Worm (Caenorhabditis elegans): ENCODE results near the gene F44G4.7.

F44G4.7 gene

DNA sequence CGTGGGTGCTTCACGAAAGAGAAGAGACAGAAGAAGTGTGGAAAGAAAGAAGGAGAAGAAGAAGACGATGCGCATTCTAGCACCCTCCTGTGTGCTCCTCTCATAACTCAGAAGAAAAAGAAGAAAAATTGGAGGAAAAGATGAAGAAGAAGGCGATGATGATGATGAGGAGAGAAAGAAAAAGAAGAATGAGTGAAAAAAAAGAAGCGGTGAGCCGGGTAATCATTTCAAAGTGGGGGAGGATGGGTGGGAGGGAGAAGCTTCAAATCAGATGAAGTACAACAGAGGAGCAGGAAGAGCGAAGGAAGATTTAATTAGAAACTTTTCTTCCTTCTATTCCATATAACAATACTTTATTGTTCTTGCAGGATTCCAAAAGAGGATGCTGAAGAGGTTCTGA lies 5.7 kb upstream of the F44G4.7 start:
- TF ChIP-seq lin-14 (GFP tag; optimal IDR thresholded peaks at IDR 0.05), result peak; percentile 74
- TF ChIP-seq ceh-82 (tag; optimal IDR thresholded peaks at IDR 0.05), result peak in 1 of 3 experiments; percentile 12
- TF ChIP-seq lir-3 (tag; optimal IDR thresholded peaks at IDR 0.05; ENCODE audit: poor library complexity), result no peak

DNA sequence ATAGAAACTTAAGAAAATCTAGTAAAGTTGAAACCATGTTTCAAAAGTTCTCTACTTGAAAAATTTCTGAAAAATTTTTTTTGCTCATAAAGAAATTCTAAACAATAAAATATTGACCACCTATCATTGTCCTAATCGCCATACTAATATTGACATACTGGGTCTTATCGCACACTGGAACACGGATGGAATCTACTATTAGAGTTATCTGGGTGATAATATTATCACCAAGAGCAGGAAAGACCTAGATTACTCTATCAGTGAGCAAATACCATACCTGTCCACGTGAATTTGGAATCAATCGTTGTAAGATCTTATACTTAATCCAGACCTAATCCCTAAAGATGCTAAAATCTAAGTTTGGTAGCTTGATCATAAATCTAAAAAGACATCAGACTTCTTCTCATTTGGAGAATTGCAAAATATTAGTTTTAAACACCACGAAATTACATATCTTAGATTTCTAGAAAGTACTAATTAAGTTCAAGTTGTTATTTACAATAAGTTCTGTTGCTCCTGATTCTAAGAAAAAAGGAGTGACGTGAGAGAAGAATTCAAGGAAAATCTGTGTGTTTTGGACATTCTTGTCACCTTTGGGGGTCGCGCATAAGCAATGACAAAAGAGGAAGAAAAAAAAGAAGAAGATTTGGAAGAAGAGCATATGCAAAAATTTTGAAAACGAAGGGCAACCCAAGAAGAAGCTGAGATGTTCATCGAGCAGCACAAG lies 5.2 kb upstream of the F44G4.7 start:
- TF ChIP-seq tlp-1 (tag; optimal IDR thresholded peaks at IDR 0.05) (peak; percentile 52), efl-1 (optimal IDR thresholded peaks at IDR 0.05) (no peak), efl-1 (GFP tag; optimal IDR thresholded peaks at IDR 0.05 in 1 of 2) (peak in 1 of 2 experiments; percentile 59), pqm-1 (tag; optimal IDR thresholded peaks at IDR 0.05) (peak; percentile 76), xbp-1 (tag; optimal IDR thresholded peaks at IDR 0.05) (no peak), nhr-71 (tag; optimal IDR thresholded peaks at IDR 0.05) (peak; percentile 84), fkh-4 (tag; optimal IDR thresholded peaks at IDR 0.05; ENCODE audit: borderline replicate concordance) (no peak), fkh-8 (tag; optimal IDR thresholded peaks at IDR 0.05) (peak; percentile 82), sox-4 (tag; optimal IDR thresholded peaks at IDR 0.05) (peak; percentile 35), blmp-1 (tag; optimal IDR thresholded peaks at IDR 0.05) (no peak), C04F5.9 (tag; optimal IDR thresholded peaks at IDR 0.05) (no peak), dsc-1 (tag; optimal IDR thresholded peaks at IDR 0.05) (peak; percentile 55), nhr-47 (tag; optimal IDR thresholded peaks at IDR 0.05) (peak; percentile 57), pax-3 (tag; optimal IDR thresholded peaks at IDR 0.05) (peak; percentile 67), elt-2 (tag; optimal IDR thresholded peaks at IDR 0.05) (peak; percentile 88)

DNA sequence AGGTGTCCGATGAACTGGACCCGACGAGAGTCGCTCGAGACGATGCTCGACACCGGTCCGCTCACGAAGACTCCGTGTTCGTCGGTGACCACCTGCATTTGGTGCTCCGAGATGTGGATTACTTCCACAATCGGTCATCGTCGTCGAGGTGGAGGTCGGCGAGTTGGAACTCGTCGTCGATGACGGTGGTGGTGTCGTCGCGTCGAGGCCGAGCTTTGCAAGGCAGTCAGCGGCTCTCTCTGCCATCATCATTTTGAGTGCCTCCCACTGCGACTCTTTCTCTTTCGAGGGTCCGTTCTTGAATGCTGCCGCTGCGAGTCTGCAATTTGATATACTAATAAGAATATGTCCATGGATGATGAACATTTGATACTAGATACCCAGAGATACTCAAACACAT lies 2.8 kb upstream of the F44G4.7 start:
- no peak for TF ChIP-seq lin-15B (tag; optimal IDR thresholded peaks at IDR 0.05)
- TF ChIP-seq hpl-2 (GFP tag; optimal IDR thresholded peaks at IDR 0.05), result no peak
- no peak for TF ChIP-seq fkh-10 (GFP tag; optimal IDR thresholded peaks at IDR 0.05)
- TF ChIP-seq aly-2 (tag; optimal IDR thresholded peaks at IDR 0.05), result no peak
- TF ChIP-seq aha-1 (tag; optimal IDR thresholded peaks at IDR 0.05), result no peak
- TF ChIP-seq egl-13 (tag; optimal IDR thresholded peaks at IDR 0.05), result no peak
- TF ChIP-seq zip-4 (GFP tag; optimal IDR thresholded peaks at IDR 0.05), result no peak
- no peak for TF ChIP-seq swsn-7 (tag; optimal IDR thresholded peaks at IDR 0.05)
- TF ChIP-seq C16A3.4 (tag; optimal IDR thresholded peaks at IDR 0.05), result no peak

DNA sequence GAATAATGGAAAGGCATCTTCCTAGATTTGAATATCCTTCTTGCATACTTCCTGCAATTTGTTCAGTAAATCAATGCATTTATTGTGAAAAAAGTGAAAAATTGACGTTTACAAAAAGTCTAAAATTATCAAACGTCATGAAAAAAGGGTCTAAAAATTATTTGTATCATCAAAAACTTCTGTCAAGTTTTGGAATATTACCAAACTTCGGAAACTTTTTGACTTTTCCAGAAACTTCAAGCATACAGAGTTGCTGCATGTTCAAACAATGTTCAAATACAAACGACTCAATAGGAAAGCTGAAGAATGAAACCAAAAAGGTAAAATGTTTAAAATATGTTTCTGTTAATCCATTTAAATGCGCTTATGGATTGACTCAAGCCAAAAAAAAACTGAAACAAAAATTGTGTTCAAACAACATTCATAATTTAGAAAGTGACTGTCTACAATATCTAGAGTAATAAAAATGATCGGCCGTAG lies 3.2 kb downstream of the F44G4.7 start, which contains the start of gene F44G4.6:
F44G4.6 (minus strand) TSS at position 51 of the 480 bp plus-strand sequence.
- TF ChIP-seq efl-1 (optimal IDR thresholded peaks at IDR 0.05) (no peak), efl-1 (GFP tag; optimal IDR thresholded peaks at IDR 0.05 in 1 of 2) (peak in 1 of 2 experiments; percentile 28), nhr-85 (tag) (no peak)

DNA sequence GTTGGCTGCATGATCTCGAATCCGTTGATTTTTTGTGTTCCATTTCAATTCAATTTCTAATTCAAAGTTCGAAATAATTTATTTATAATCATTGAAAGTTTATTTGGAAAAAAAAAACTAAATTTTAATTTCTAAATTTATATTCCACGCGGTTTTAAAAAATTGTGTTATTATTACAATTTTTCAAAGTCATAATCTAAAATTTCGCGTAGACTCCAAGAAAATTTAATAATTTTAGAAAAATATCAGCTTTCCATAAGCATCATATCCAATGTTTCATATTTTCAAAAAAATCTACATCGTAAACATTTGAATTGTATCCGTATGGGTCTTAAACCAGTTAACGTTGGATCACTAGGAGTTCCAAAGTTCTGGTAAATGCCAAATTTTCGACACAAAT lies 4.6 kb downstream of the F44G4.7 start, which contains the start of gene F44G4.5:
F44G4.5 (minus strand) TSS at position 101 of the 400 bp plus-strand sequence.
- no peak for TF ChIP-seq aly-2 (tag; optimal IDR thresholded peaks at IDR 0.05)
- TF ChIP-seq ces-1 (GFP tag; optimal IDR thresholded peaks at IDR 0.05), result no peak
- no peak for TF ChIP-seq jun-1 (tag; optimal IDR thresholded peaks at IDR 0.05)
- no peak for TF ChIP-seq efl-1 (optimal IDR thresholded peaks at IDR 0.05)
- no peak for TF ChIP-seq efl-1 (GFP tag; optimal IDR thresholded peaks at IDR 0.05 in 1 of 2)
- TF ChIP-seq nhr-85 (tag), result no peak
- no peak for TF ChIP-seq C16A3.4 (tag; optimal IDR thresholded peaks at IDR 0.05)

DNA sequence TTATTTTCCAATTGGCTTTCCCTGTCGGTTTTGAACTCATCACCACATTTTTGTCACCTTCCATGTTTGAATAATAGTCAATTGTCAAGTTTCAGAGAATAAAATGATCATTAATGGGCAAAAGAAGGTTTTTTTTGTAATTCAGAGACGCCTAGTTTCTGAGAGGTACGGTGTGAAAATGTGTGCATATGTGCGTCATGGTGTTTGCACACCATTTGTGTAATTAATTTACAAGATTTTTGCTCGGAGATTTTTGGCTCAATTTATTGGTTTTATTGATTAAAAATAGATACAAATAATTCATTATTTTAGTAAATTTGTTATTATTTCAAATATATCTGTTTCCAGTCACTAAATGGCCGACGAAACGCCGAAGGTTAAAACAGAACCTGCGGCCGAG lies 7.5 kb downstream of the F44G4.7 start, which contains the start of the genes F44G4.3 and tdp-1:
F44G4.3 (minus strand) TSS at position 184 of the 400 bp plus-strand sequence.
tdp-1 (plus strand) TSS at position 347 of the 400 bp plus-strand sequence.
- TF ChIP-seq lin-15B (tag; optimal IDR thresholded peaks at IDR 0.05) (no peak), nhr-20 (tag; optimal IDR thresholded peaks at IDR 0.05) (no peak), fkh-4 (tag; optimal IDR thresholded peaks at IDR 0.05; ENCODE audit: borderline replicate concordance) (no peak), mdl-1 (tag; optimal IDR thresholded peaks at IDR 0.05) (no peak), irx-1 (tag; optimal IDR thresholded peaks at IDR 0.05) (no peak), blmp-1 (tag; optimal IDR thresholded peaks at IDR 0.05) (no peak), alr-1 (tag; optimal IDR thresholded peaks at IDR 0.05; ENCODE audit: borderline replicate concordance) (no peak), unc-98 (GFP tag; IDR thresholded peaks at IDR 0.05) (no peak), snu-23 (GFP tag; optimal IDR thresholded peaks at IDR 0.05) (peak; percentile 15), rnt-1 (tag; optimal IDR thresholded peaks at IDR 0.05) (no peak), lin-13 (GFP tag; optimal IDR thresholded peaks at IDR 0.05) (no peak), lin-14 (GFP tag; optimal IDR thresholded peaks at IDR 0.05) (peak; percentile 18), nhr-90 (tag; optimal IDR thresholded peaks at IDR 0.05; ENCODE audit: poor library complexity) (no peak), unc-62 (GFP tag; optimal IDR thresholded peaks at IDR 0.05) (no peak), fkh-10 (GFP tag; optimal IDR thresholded peaks at IDR 0.05) (no peak), nhr-76 (tag; optimal IDR thresholded peaks at IDR 0.05) (no peak), nhr-11 (tag; optimal IDR thresholded peaks at IDR 0.05) (no peak)

Measured in whole organism, L1 larva.